Worm (Caenorhabditis elegans) whole organism, L4 larva: ENCODE data around the gene F55C12.6.

ENCODE experiments used
- F26F4.8 ChIP-seq: fragments of 200-800 bp; sonication (Bioruptor generic); conservative IDR thresholded peaks from 2 replicates; pipeline ENCODE4 v1.3.6; 2022; ENCODE audit warnings: missing genetic modification characterization, missing compliant biosample characterization
- R02D3.7 ChIP-seq: fragments of 150-350 bp; sonication (generic microtip); optimal IDR thresholded peaks from 3 replicates; lab custom pipeline; 2014; ENCODE audit warnings: missing biosample characterization, missing genetic modification characterization
- T20F7.1 ChIP-seq: fragments of 200-800 bp; sonication (Bioruptor generic); optimal IDR thresholded peaks from 2 replicates; lab custom pipeline; 2018; ENCODE audit warnings: mild to moderate bottlenecking, missing genetic modification characterization, missing compliant biosample characterization
- T26A8.4 ChIP-seq: fragments of 200-800 bp; sonication (Bioruptor generic); IDR thresholded peaks from 2 replicates; pipeline ENCODE4 v1.3.6; 2022; ENCODE audit warnings: missing genetic modification characterization, missing compliant biosample characterization
- Y105C5A.15 ChIP-seq: fragments of 200-800 bp; sonication (Bioruptor generic); IDR thresholded peaks from 2 replicates; pipeline ENCODE4 v1.3.6; 2022; ENCODE audit warnings: missing genetic modification characterization, missing compliant biosample characterization
- ZK546.5 ChIP-seq, 2 experiments: sonication (generic microtip); optimal IDR thresholded peaks; 2 replicates each; lab custom pipeline; 2017; ENCODE audit warnings: missing biosample characterization in 2 of 2, missing genetic modification characterization in 2 of 2
- aha-1 ChIP-seq: fragments of 150-350 bp; peaks from one replicate; lab custom pipeline; 2014; ENCODE audit warnings: missing biosample characterization, missing genetic modification characterization
- aly-2 ChIP-seq: sonication (generic microtip); optimal IDR thresholded peaks from 2 replicates; lab custom pipeline; 2018; ENCODE audit warnings: missing biosample characterization, missing genetic modification characterization
- attf-4 ChIP-seq: sonication (generic microtip); optimal IDR thresholded peaks from 3 replicates; lab custom pipeline; 2017; ENCODE audit warnings: missing biosample characterization, missing genetic modification characterization
- ceh-62 ChIP-seq: sonication (generic microtip); optimal IDR thresholded peaks from 2 replicates; lab custom pipeline; 2017; ENCODE audit warnings: missing biosample characterization, missing genetic modification characterization
- daf-16 ChIP-seq, 3 experiments: sonication (generic microtip); optimal IDR thresholded peaks; 2 replicates each; lab custom pipeline; 2016 to 2017; ENCODE audit warnings: missing genetic modification characterization in 3 of 3, missing genetic modification reagents in 3 of 3, mild to moderate bottlenecking in 2 of 3, missing compliant biosample characterization in 2 of 3, missing biosample characterization in 1 of 3, moderate library complexity in 1 of 3
- daf-19 ChIP-seq: fragments of 200-800 bp; sonication (Bioruptor generic); conservative IDR thresholded peaks from 2 replicates; pipeline ENCODE4 v1.3.6; 2022; ENCODE audit warnings: missing genetic modification characterization, missing compliant biosample characterization
- dmd-6 ChIP-seq: fragments of 200-800 bp; sonication (Bioruptor generic); IDR thresholded peaks from 2 replicates; pipeline ENCODE4 v1.3.6; 2022; ENCODE audit warnings: missing genetic modification reagents, missing genetic modification characterization, missing compliant biosample characterization
- dpl-1 ChIP-seq: fragments of 150-350 bp; optimal IDR thresholded peaks from 2 replicates; lab custom pipeline; 2014; ENCODE audit warnings: missing biosample characterization, missing genetic modification reagents, missing genetic modification characterization
- dve-1 ChIP-seq: sonication (generic microtip); optimal IDR thresholded peaks from 2 replicates; lab custom pipeline; 2017; ENCODE audit warnings: antibody characterized with exemption, mild to moderate bottlenecking, missing genetic modification characterization, missing compliant biosample characterization; ENCODE audit not compliant: insufficient read depth
- hlh-11 ChIP-seq: fragments of 200-800 bp; sonication (Bioruptor generic); optimal IDR thresholded peaks from 2 replicates; lab custom pipeline; 2018; ENCODE audit warnings: mild to moderate bottlenecking, missing genetic modification characterization, missing compliant biosample characterization
- hlh-30 ChIP-seq: sonication (generic microtip); optimal IDR thresholded peaks from 2 replicates; lab custom pipeline; 2017; ENCODE audit warnings: antibody characterized with exemption, mild to moderate bottlenecking, missing genetic modification characterization, missing compliant biosample characterization; ENCODE audit not compliant: insufficient read depth
- hmg-1.1 ChIP-seq: fragments of 200-800 bp; sonication (Bioruptor generic); IDR thresholded peaks from 2 replicates; pipeline ENCODE4 v1.3.6; 2022; ENCODE audit warnings: missing genetic modification reagents, missing genetic modification characterization, missing compliant biosample characterization
- lin-38 ChIP-seq: fragments of 200-800 bp; sonication (Bioruptor generic); IDR thresholded peaks from 2 replicates; pipeline ENCODE4 v1.3.6; 2022; ENCODE audit warnings: missing genetic modification reagents, missing genetic modification characterization, missing compliant biosample characterization
- lsy-2 ChIP-seq, 2 experiments: fragments of 150-350 bp in 1 of 2; sonication (generic microtip) in 1 of 2; optimal IDR thresholded peaks; 2 replicates each; lab custom pipeline; 2014 to 2017; ENCODE audit warnings: missing biosample characterization in 2 of 2, missing genetic modification characterization in 2 of 2
- mep-1 ChIP-seq: fragments of 150-350 bp; sonication (generic microtip); optimal IDR thresholded peaks from 3 replicates; lab custom pipeline; 2014; ENCODE audit warnings: missing biosample characterization, missing genetic modification characterization
- mes-2 ChIP-seq: sonication (generic microtip); optimal IDR thresholded peaks from 2 replicates; lab custom pipeline; 2016; ENCODE audit warnings: missing genotype, mild to moderate bottlenecking, missing genetic modification characterization, missing compliant biosample characterization; ENCODE audit not compliant: poor library complexity, severe bottlenecking
- mxl-2 ChIP-seq: fragments of 200-800 bp; sonication (Bioruptor generic); conservative IDR thresholded peaks from 2 replicates; pipeline ENCODE4 v1.3.6; 2022; ENCODE audit warnings: missing genetic modification reagents, missing genetic modification characterization, missing compliant biosample characterization
- nhr-237 ChIP-seq: sonication (generic microtip); optimal IDR thresholded peaks from 2 replicates; lab custom pipeline; 2017; ENCODE audit warnings: missing biosample characterization, missing genetic modification characterization
- nhr-28 ChIP-seq: fragments of 150-350 bp; optimal IDR thresholded peaks from 2 replicates; lab custom pipeline; 2014; ENCODE audit warnings: missing biosample characterization, missing genetic modification characterization
- nhr-6 ChIP-seq: fragments of 150-350 bp; optimal IDR thresholded peaks from 2 replicates; lab custom pipeline; 2014; ENCODE audit warnings: missing biosample characterization, missing genetic modification characterization
- nhr-76 ChIP-seq: fragments of 150-350 bp; optimal IDR thresholded peaks from 2 replicates; lab custom pipeline; 2014; ENCODE audit warnings: missing biosample characterization, missing genetic modification characterization
- pha-4 ChIP-seq, 2 experiments: fragments of 150-350 bp in 1 of 2; fragments of 200-800 bp in 1 of 2; sonication (Bioruptor generic) in 1 of 2; IDR thresholded peaks in 1 of 2; optimal IDR thresholded peaks in 1 of 2; 2 replicates each; pipeline versions ENCODE4 v1.3.6 to Lab custom; 2014 to 2022; ENCODE audit warnings: missing genetic modification characterization in 2 of 2, missing genetic modification reagents in 2 of 2, missing biosample characterization in 1 of 2, missing compliant biosample characterization in 1 of 2
- pqm-1 ChIP-seq: sonication (generic microtip); optimal IDR thresholded peaks from 2 replicates; lab custom pipeline; 2017; ENCODE audit warnings: missing biosample characterization, missing genetic modification characterization
- sdz-12 ChIP-seq: fragments of 200-800 bp; sonication (Bioruptor generic); optimal IDR thresholded peaks from 2 replicates; lab custom pipeline; 2018; ENCODE audit warnings: mild to moderate bottlenecking, missing genetic modification characterization, missing compliant biosample characterization
- unc-62 ChIP-seq, 3 experiments: fragments of 150-350 bp in 1 of 3; sonication (generic microtip); optimal IDR thresholded peaks in 2 of 3; peaks in 1 of 3; 1 replicate in 1 of 3; 2 replicates in 2 of 3; lab custom pipeline; 2014 to 2017; ENCODE audit warnings: missing biosample characterization in 3 of 3, missing genetic modification characterization in 3 of 3, missing genetic modification reagents in 3 of 3, missing genotype in 1 of 3

The F55C12.6 gene

DNA sequence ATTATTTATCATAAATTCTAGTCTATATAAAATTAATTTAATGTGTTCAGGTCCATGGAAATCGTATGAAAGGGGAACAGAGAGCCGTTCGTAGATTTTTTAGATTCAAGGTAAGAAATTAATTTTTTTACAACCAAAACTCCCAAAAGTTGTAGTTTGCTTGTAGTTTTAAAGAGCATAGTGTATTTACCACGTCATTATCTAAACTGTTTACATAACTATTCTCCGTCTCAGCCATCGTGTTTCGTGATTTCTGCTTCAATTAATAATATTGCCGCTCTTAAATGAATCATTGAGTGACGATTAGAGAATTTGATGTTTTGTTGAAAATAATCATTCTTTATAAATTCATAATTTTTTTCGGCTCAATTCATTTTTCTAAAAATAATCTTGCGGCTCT is 35.3 kb upstream of the F55C12.6 start, which contains the start of gene cgt-3:
TSS of gene cgt-3 (plus strand) at position 51 of the 400 bp plus-strand sequence.
- TF ChIP-seq lin-38 (GFP tag; lab: Robert Waterston, UW) (peak; percentile 30; the same call in 1 of the 2 replicates), T26A8.4 (GFP tag; lab: Robert Waterston, UW) (no peak), daf-16 (GFP tag; optimal IDR thresholded peaks at IDR 0.05; lab: Kevin White, UChicago) (no peak), daf-16 (tag; optimal IDR thresholded peaks at IDR 0.05; lab: Kevin White, UChicago) (peak; percentile 84), pha-4 (GFP tag; IDR thresholded peaks at IDR 0.05; lab: Robert Waterston, UW) (no peak), pha-4 (tag; optimal IDR thresholded peaks at IDR 0.05; lab: Kevin White, UChicago) (peak; percentile 17), Y105C5A.15 (GFP tag; lab: Robert Waterston, UW) (no peak), lsy-2 (tag; optimal IDR thresholded peaks at IDR 0.05; lab: Kevin White, UChicago) (peak in 1 of 2 experiments; percentile 12), ceh-62 (tag; lab: Kevin White, UChicago) (no peak), attf-4 (no peak), nhr-28 (tag; lab: Kevin White, UChicago) (peak; percentile 80)

DNA sequence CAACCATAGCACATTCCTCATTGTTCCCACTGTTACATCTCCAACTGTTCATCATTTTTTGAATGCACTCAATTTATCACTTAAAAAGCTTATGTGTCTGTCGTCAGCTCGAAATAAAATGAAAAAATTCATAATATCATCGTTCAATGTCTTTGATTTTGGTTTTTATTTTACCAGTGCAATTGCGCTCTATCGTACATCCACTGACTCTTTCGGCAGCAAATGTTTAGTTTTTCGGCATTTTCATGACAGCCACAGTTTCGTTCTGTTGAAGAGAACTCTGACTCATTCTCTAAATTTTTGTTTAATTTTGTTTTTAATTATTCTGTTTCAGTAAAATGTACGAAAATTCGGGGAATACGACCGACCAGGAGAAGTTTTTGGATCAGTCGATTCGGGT is 31.5 kb upstream of the F55C12.6 start, which contains the start of gene vps-35:
TSS of gene vps-35 (plus strand) at position 335 of the 400 bp plus-strand sequence.
- no peak for TF ChIP-seq F26F4.8 (GFP tag; lab: Robert Waterston, UW)
- peak; percentile 64 for TF ChIP-seq T20F7.1 (GFP tag; lab: Kevin White, UChicago)
- 0 out of 2 replicates have a peak, but pooled peaks have one; percentile 35 for TF ChIP-seq hmg-1.1
- peak; percentile 46 for TF ChIP-seq mes-2 (tag; lab: Kevin White, UChicago)
- no peak for TF ChIP-seq nhr-76 (tag; lab: Kevin White, UChicago)
- peak; percentile 58 for TF ChIP-seq pqm-1 (tag; lab: Kevin White, UChicago)
- TF ChIP-seq hlh-11 (tag; lab: Kevin White, UChicago): peak; percentile 10
- TF ChIP-seq hlh-30 (tag; lab: Kevin White, UChicago): peak; percentile 44
- peak; percentile 56 for TF ChIP-seq nhr-6 (tag; lab: Kevin White, UChicago)
- TF ChIP-seq aly-2 (tag; lab: Kevin White, UChicago): no peak
- no peak for TF ChIP-seq R02D3.7
- TF ChIP-seq dve-1: peak; percentile 30
- peak; percentile 19 for TF ChIP-seq dpl-1 (GFP tag; lab: Kevin White, UChicago)
- peak; percentile 76 for TF ChIP-seq nhr-28 (tag; lab: Kevin White, UChicago)
- peak; percentile 45 for TF ChIP-seq mep-1 (tag; lab: Kevin White, UChicago)
- TF ChIP-seq mxl-2 (GFP tag; lab: Robert Waterston, UW): no peak
- TF ChIP-seq lsy-2 (tag; optimal IDR thresholded peaks at IDR 0.05; lab: Kevin White, UChicago): peak in 1 of 2 experiments; percentile 52
- TF ChIP-seq lin-38 (GFP tag; lab: Robert Waterston, UW): peak; percentile 90
- TF ChIP-seq dmd-6 (GFP tag; lab: Robert Waterston, UW): peak; percentile 13; the same call in 1 of the 2 replicates
- peak in 1 of 2 experiments; percentile 52 for TF ChIP-seq unc-62 (GFP tag; optimal IDR thresholded peaks at IDR 0.05 in 1 of 2; lab: Kevin White, UChicago)
- no peak for TF ChIP-seq unc-62 (tag; optimal IDR thresholded peaks at IDR 0.05; lab: Kevin White, UChicago)
- TF ChIP-seq pha-4 (GFP tag; IDR thresholded peaks at IDR 0.05; lab: Robert Waterston, UW): no peak
- peak; percentile 22 for TF ChIP-seq pha-4 (tag; optimal IDR thresholded peaks at IDR 0.05; lab: Kevin White, UChicago)

DNA sequence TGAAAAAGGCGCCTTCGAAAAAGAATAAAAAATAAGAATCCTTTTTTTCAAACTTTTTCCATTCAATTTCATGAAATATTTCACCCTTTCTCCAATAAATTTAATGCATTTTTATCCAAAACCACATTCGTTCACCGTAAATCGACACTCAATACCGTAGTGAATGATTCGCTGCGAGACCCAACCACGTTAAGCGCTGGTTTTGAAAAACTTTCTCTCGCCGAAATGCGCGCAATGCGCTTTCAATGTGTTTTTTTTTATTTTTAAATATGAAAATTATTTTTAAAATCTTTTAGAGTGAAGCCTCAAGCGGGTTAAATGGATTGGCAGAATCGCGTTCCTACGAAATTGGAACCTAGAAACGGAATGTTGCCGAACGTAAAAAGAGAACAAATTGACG is 30.3 kb upstream of the F55C12.6 start, which contains the start of gene F59G1.8:
TSS of gene F59G1.8 (plus strand) at position 293 of the 400 bp plus-strand sequence.
- TF ChIP-seq ZK546.5 (tag; optimal IDR thresholded peaks at IDR 0.05; lab: Kevin White, UChicago): no peak
- peak; percentile 49 for TF ChIP-seq R02D3.7

DNA sequence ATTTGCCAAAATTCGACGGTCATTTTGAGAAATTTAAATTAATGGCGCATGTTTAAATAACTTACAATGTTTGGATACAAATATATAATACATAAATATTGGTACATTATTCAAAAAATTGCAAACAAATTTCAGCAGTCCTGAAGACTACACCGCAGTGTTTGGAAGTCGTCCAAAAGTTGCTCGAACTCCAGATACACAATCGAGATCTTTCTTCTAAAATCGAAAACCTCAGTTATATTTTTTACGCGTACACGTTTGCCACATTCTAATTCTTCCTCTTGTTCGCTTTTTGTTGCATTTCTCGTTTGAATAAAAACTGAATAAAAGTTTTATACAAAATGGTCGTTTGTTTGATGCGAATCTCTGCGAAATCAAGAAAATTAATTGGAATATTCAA is 28.3 kb upstream of the F55C12.6 start, which contains the start of gene tsp-18:
TSS of gene tsp-18 (plus strand) at position 301 of the 400 bp plus-strand sequence.
- TF ChIP-seq daf-19 (GFP tag; lab: Robert Waterston, UW): no peak
- peak; percentile 64 for TF ChIP-seq aha-1 (tag; lab: Kevin White, UChicago)

DNA sequence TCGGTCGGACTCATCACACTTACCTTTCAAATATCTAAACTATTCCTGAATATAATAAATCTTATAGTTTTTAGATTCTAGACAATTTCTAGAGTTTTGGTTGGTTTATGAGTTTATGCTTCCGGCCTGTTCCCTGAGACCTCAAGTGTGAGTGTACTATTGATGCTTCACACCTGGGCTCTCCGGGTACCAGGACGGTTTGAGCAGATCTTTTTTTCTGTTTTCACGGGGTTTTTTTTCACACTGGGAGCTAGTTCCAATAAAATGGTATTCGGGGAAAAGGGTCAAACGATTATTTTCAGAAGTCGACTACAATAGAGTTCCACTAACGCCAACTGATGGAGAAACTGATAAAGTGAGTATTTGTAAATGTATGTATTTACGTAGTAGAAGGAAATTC is 26.2 kb upstream of the F55C12.6 start:
- peak; percentile 96 for TF ChIP-seq aha-1 (tag; lab: Kevin White, UChicago)
- no peak for TF ChIP-seq sdz-12 (GFP tag; lab: Kevin White, UChicago)
- no peak for TF ChIP-seq nhr-237 (tag; lab: Kevin White, UChicago)
